Worm (Caenorhabditis elegans): ENCODE data around the gene cid-1.

cid-1 gene

ce11 chrIII:5138940-5139533 lies 34.7 kb upstream of the cid-1 start:
- no peak for TF ChIP-seq T22C8.4 (GFP tag; IDR thresholded peaks at IDR 0.05)
- no peak for TF ChIP-seq klf-2 (GFP tag; conservative IDR thresholded peaks at IDR 0.05)
- TF ChIP-seq ref-1 (GFP tag; conservative IDR thresholded peaks at IDR 0.05), result no peak

ce11 chrIII:5139768-5140167 lies 34.0 kb upstream of the cid-1 start:
- TF ChIP-seq ztf-23 (GFP tag; IDR thresholded peaks at IDR 0.05) (no peak), klf-2 (GFP tag; conservative IDR thresholded peaks at IDR 0.05) (no peak), ref-1 (GFP tag; conservative IDR thresholded peaks at IDR 0.05) (0 out of 2 replicates have a peak, but pooled peaks have one; percentile 17), cog-1 (tag; optimal IDR thresholded peaks at IDR 0.05) (no peak)

ce11 chrIII:5140559-5140958 lies 33.2 kb upstream of the cid-1 start:
- TF ChIP-seq flt-1 (GFP tag; IDR thresholded peaks at IDR 0.05) (no peak), T22C8.4 (GFP tag; IDR thresholded peaks at IDR 0.05) (0 out of 2 replicates have a peak, but pooled peaks have one; percentile 21)

- TF ChIP-seq tab-1 (GFP tag; IDR thresholded peaks at IDR 0.05) (no peak), T22C8.4 (GFP tag; IDR thresholded peaks at IDR 0.05) (no peak), cog-1 (tag; optimal IDR thresholded peaks at IDR 0.05) (no peak), ztf-23 (GFP tag; IDR thresholded peaks at IDR 0.05) (no peak)
Observed at ce11 chrIII:5141935-5142334, 31.8 kb upstream of the cid-1 start.

- TF ChIP-seq tab-1 (GFP tag; IDR thresholded peaks at IDR 0.05) (no peak), cog-1 (tag; optimal IDR thresholded peaks at IDR 0.05) (no peak), ztf-29 (GFP tag; IDR thresholded peaks at IDR 0.05) (no peak), ztf-23 (GFP tag; IDR thresholded peaks at IDR 0.05) (no peak), med-1 (GFP tag; optimal IDR thresholded peaks at IDR 0.05; ENCODE audit: insufficient read depth) (no peak), ref-1 (GFP tag; conservative IDR thresholded peaks at IDR 0.05) (no peak), T22C8.4 (GFP tag; IDR thresholded peaks at IDR 0.05) (no peak), klf-2 (GFP tag; conservative IDR thresholded peaks at IDR 0.05) (no peak), flt-1 (GFP tag; IDR thresholded peaks at IDR 0.05) (no peak)
Observed at ce11 chrIII:5143520-5143919, 30.2 kb upstream of the cid-1 start.

ce11 chrIII:5144169-5144568 lies 29.6 kb upstream of the cid-1 start:
- TF ChIP-seq ztf-29 (GFP tag; IDR thresholded peaks at IDR 0.05) (no peak), T22C8.4 (GFP tag; IDR thresholded peaks at IDR 0.05) (no peak), klf-2 (GFP tag; conservative IDR thresholded peaks at IDR 0.05) (no peak), cog-1 (tag; optimal IDR thresholded peaks at IDR 0.05) (no peak), tab-1 (GFP tag; IDR thresholded peaks at IDR 0.05) (no peak), ref-1 (GFP tag; conservative IDR thresholded peaks at IDR 0.05) (no peak), med-1 (GFP tag; optimal IDR thresholded peaks at IDR 0.05; ENCODE audit: insufficient read depth) (no peak), ztf-23 (GFP tag; IDR thresholded peaks at IDR 0.05) (no peak), flt-1 (GFP tag; IDR thresholded peaks at IDR 0.05) (no peak)

- TF ChIP-seq med-1 (GFP tag; optimal IDR thresholded peaks at IDR 0.05; ENCODE audit: insufficient read depth) (no peak), ztf-29 (GFP tag; IDR thresholded peaks at IDR 0.05) (no peak), tab-1 (GFP tag; IDR thresholded peaks at IDR 0.05) (no peak), ref-1 (GFP tag; conservative IDR thresholded peaks at IDR 0.05) (no peak), flt-1 (GFP tag; IDR thresholded peaks at IDR 0.05) (no peak), T22C8.4 (GFP tag; IDR thresholded peaks at IDR 0.05) (no peak)
Observed at ce11 chrIII:5145874-5146273, 27.8 kb upstream of the cid-1 start.

- no peak for TF ChIP-seq ref-1 (GFP tag; conservative IDR thresholded peaks at IDR 0.05)
- TF ChIP-seq tab-1 (GFP tag; IDR thresholded peaks at IDR 0.05), result no peak
- no peak for TF ChIP-seq T22C8.4 (GFP tag; IDR thresholded peaks at IDR 0.05)
- no peak for TF ChIP-seq med-1 (GFP tag; optimal IDR thresholded peaks at IDR 0.05; ENCODE audit: insufficient read depth)
Observed at ce11 chrIII:5146749-5147148, 27.0 kb upstream of the cid-1 start.

ce11 chrIII:5147445-5147844 lies 26.3 kb upstream of the cid-1 start:
- TF ChIP-seq med-1 (GFP tag; optimal IDR thresholded peaks at IDR 0.05; ENCODE audit: insufficient read depth), result no peak
- no peak for TF ChIP-seq cog-1 (tag; optimal IDR thresholded peaks at IDR 0.05)
- TF ChIP-seq T22C8.4 (GFP tag; IDR thresholded peaks at IDR 0.05), result no peak
- TF ChIP-seq ztf-23 (GFP tag; IDR thresholded peaks at IDR 0.05), result no peak
- no peak for TF ChIP-seq klf-2 (GFP tag; conservative IDR thresholded peaks at IDR 0.05)
- TF ChIP-seq tab-1 (GFP tag; IDR thresholded peaks at IDR 0.05), result no peak
- TF ChIP-seq ref-1 (GFP tag; conservative IDR thresholded peaks at IDR 0.05), result no peak
- no peak for TF ChIP-seq flt-1 (GFP tag; IDR thresholded peaks at IDR 0.05)
- no peak for TF ChIP-seq ztf-29 (GFP tag; IDR thresholded peaks at IDR 0.05)

- no peak for TF ChIP-seq med-1 (GFP tag; optimal IDR thresholded peaks at IDR 0.05; ENCODE audit: insufficient read depth)
- no peak for TF ChIP-seq ztf-29 (GFP tag; IDR thresholded peaks at IDR 0.05)
- TF ChIP-seq klf-2 (GFP tag; conservative IDR thresholded peaks at IDR 0.05), result no peak
- TF ChIP-seq T22C8.4 (GFP tag; IDR thresholded peaks at IDR 0.05), result no peak
- no peak for TF ChIP-seq cog-1 (tag; optimal IDR thresholded peaks at IDR 0.05)
- TF ChIP-seq ref-1 (GFP tag; conservative IDR thresholded peaks at IDR 0.05), result no peak
- TF ChIP-seq tab-1 (GFP tag; IDR thresholded peaks at IDR 0.05), result no peak
Observed at ce11 chrIII:5149478-5149877, 24.2 kb upstream of the cid-1 start, which contains the start of gene Y54H5A.2. Gene Y54H5A.2, minus strand, starts transcription at chrIII:5149578.

ce11 chrIII:5150012-5150411 lies 23.7 kb upstream of the cid-1 start:
- TF ChIP-seq ztf-29 (GFP tag; IDR thresholded peaks at IDR 0.05) (no peak), ztf-23 (GFP tag; IDR thresholded peaks at IDR 0.05) (no peak), tab-1 (GFP tag; IDR thresholded peaks at IDR 0.05) (no peak), klf-2 (GFP tag; conservative IDR thresholded peaks at IDR 0.05) (no peak), flt-1 (GFP tag; IDR thresholded peaks at IDR 0.05) (no peak), T22C8.4 (GFP tag; IDR thresholded peaks at IDR 0.05) (no peak), ref-1 (GFP tag; conservative IDR thresholded peaks at IDR 0.05) (no peak), med-1 (GFP tag; optimal IDR thresholded peaks at IDR 0.05; ENCODE audit: insufficient read depth) (no peak), cog-1 (tag; optimal IDR thresholded peaks at IDR 0.05) (no peak)
